Fruit fly (Drosophila melanogaster) whole organism, adult: ENCODE results near the gene CG10171.

Experiments used
- CG11617 ChIP-seq: fragments of 200-800 bp; sonication (Bioruptor generic); optimal IDR thresholded peaks from 2 replicates; lab custom pipeline; 2017; ENCODE audit warnings: mild to moderate bottlenecking, missing biosample characterization, missing genetic modification reagents, missing genetic modification characterization
- CG14711 ChIP-seq: fragments of 200-800 bp; sonication (Bioruptor generic); optimal IDR thresholded peaks from 2 replicates; lab custom pipeline; 2018; ENCODE audit warnings: missing biosample characterization, mild to moderate bottlenecking, missing genetic modification characterization, moderate library complexity
- CG1620 ChIP-seq: fragments of 200-800 bp; sonication (Bioruptor generic); optimal IDR thresholded peaks from 2 replicates; lab custom pipeline; 2016; ENCODE audit warnings: missing biosample characterization, missing genetic modification characterization
- CG33017 ChIP-seq: fragments of 200-800 bp; sonication (Bioruptor generic); optimal IDR thresholded peaks from 2 replicates; lab custom pipeline; 2018; ENCODE audit warnings: missing biosample characterization, mild to moderate bottlenecking, missing genetic modification characterization, moderate library complexity
- CG7045 ChIP-seq: fragments of 200-800 bp; sonication (Bioruptor generic); optimal IDR thresholded peaks from 2 replicates; lab custom pipeline; 2017; ENCODE audit warnings: missing biosample characterization, mild to moderate bottlenecking, missing genetic modification characterization
- CG7101 ChIP-seq: fragments of 200-800 bp; sonication (Bioruptor generic); optimal IDR thresholded peaks from 2 replicates; lab custom pipeline; 2018; ENCODE audit warnings: missing biosample characterization, mild to moderate bottlenecking, missing genetic modification characterization, moderate library complexity
- Hr96 ChIP-seq: fragments of 200-800 bp; sonication (Bioruptor generic); optimal IDR thresholded peaks from 2 replicates; lab custom pipeline; 2016; ENCODE audit warnings: missing biosample characterization, missing genetic modification characterization
- cic ChIP-seq: fragments of 200-800 bp; sonication (Bioruptor generic); optimal IDR thresholded peaks from 2 replicates; lab custom pipeline; 2017; ENCODE audit warnings: missing biosample characterization, mild to moderate bottlenecking, missing genetic modification characterization, moderate library complexity
- cnc ChIP-seq, 2 experiments: fragments of >200 bp; optimal IDR thresholded peaks; 2 replicates each; lab custom pipeline; 2017
- ovo ChIP-seq: fragments of 200-800 bp; sonication (Bioruptor generic); optimal IDR thresholded peaks from 2 replicates; lab custom pipeline; 2016; ENCODE audit warnings: missing biosample characterization, missing genetic modification characterization

dm6 chr3L:13412200-13412885, 24.6 kb upstream of the CG10171 start, which contains the start of the genes CG10222 and flr:
- TF ChIP-seq CG7045 (GFP tag; lab: Kevin White, UChicago), result peak; percentile 26
- no peak for TF ChIP-seq cnc (optimal IDR thresholded peaks at IDR 0.05; lab: Kevin White, UChicago)
- TF ChIP-seq ovo, result no peak
- TF ChIP-seq CG1620, result no peak
- TF ChIP-seq CG7101 (tag; lab: Kevin White, UChicago), result peak; percentile 7
- no peak for TF ChIP-seq cic
- TF ChIP-seq CG11617 (GFP tag; lab: Kevin White, UChicago), result peak; percentile 41
- no peak for TF ChIP-seq Hr96
- peak; percentile 12 for TF ChIP-seq CG14711 (tag; lab: Kevin White, UChicago)
- no peak for TF ChIP-seq CG33017 (tag; lab: Kevin White, UChicago)
